Fruit fly (Drosophila melanogaster): ENCODE data around the gene wor.
A peak's percentile ranks its signal among the peaks of the same experiment; 100 is the strongest.

wor gene

DNA sequence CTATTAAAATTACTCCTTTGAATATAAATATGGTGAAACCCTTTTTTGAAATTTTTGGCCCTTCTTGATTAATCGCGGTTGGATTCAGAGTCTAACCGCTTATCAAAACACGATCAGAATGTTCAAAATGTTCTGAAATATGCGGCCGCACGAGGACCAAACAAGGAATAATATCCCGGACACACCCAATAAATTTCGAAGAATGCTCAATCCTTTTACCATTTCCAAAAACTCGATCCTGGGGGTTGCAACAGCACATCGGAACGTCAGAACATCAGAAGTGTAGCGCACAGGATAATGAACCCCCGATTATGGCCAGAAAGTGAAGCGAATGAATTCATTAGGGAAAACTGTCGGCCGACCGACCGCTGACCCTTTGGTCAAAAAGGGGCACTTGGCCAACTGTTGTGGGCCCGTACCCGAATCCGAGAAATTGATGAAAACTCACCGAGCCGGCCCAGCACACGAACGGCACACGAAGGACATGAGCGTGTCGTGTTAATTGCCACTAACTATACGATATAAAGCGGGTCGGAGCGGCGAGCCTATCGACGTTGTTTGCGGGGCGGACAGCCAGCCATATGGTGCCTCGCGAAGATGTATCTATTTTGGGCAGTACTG lies 45.2 kb upstream of the wor start (continued):
- TF ChIP-seq CG12236 (GFP tag; optimal IDR thresholded peaks at IDR 0.05) (no peak), disco-r (GFP tag; optimal IDR thresholded peaks at IDR 0.05) (no peak), Doc3 (GFP tag; IDR thresholded peaks at IDR 0.05; ENCODE audit: partially characterized antibody) (no peak), gt (GFP tag; IDR thresholded peaks at IDR 0.05) (no peak), ftz-f1 (GFP tag; optimal IDR thresholded peaks at IDR 0.05) (no peak), Deaf1 (tag; optimal IDR thresholded peaks at IDR 0.05) (peak; percentile 54), sens (GFP tag) (peak; percentile 58), Dip3 (GFP tag; optimal IDR thresholded peaks at IDR 0.05) (no peak), CG3726 (GFP tag; IDR thresholded peaks at IDR 0.05) (no peak), chn (GFP tag; optimal IDR thresholded peaks at IDR 0.05) (no peak), hkb (optimal IDR thresholded peaks at IDR 0.05) (no peak), hkb (GFP tag; IDR thresholded peaks at IDR 0.05) (no peak), pita (GFP tag; optimal IDR thresholded peaks at IDR 0.05) (no peak), Adf1 (GFP tag; IDR thresholded peaks at IDR 0.05) (no peak), CG12391 (tag; optimal IDR thresholded peaks at IDR 0.05) (no peak), en (GFP tag; optimal IDR thresholded peaks at IDR 0.05) (no peak), Sin3A (optimal IDR thresholded peaks at IDR 0.05) (no peak), Kr (GFP tag; optimal IDR thresholded peaks at IDR 0.05) (peak; percentile 93), kni (GFP tag; optimal IDR thresholded peaks at IDR 0.05) (peak; percentile 4), CG9437 (GFP tag; optimal IDR thresholded peaks at IDR 0.05) (no peak), CG2199 (GFP tag; IDR thresholded peaks at IDR 0.05) (0 out of 3 replicates have a peak, but pooled peaks have one; percentile 60), CG13624 (GFP tag; optimal IDR thresholded peaks at IDR 0.05) (no peak), Gsc (GFP tag; IDR thresholded peaks at IDR 0.05) (no peak), lab (GFP tag; optimal IDR thresholded peaks at IDR 0.05) (no peak), jumu (GFP tag; optimal IDR thresholded peaks at IDR 0.05) (no peak), CG1603 (tag; optimal IDR thresholded peaks at IDR 0.05) (no peak), CG2202 (tag; optimal IDR thresholded peaks at IDR 0.05) (no peak), CG12942 (GFP tag; optimal IDR thresholded peaks at IDR 0.05) (no peak), CG11696 (GFP tag; IDR thresholded peaks at IDR 0.05) (no peak), CG2129 (GFP tag; IDR thresholded peaks at IDR 0.05; ENCODE audit: partially characterized antibody) (no peak), dysf (GFP tag; IDR thresholded peaks at IDR 0.05) (no peak), Stat92E (GFP tag; optimal IDR thresholded peaks at IDR 0.05) (no peak), mirr (GFP tag; optimal IDR thresholded peaks at IDR 0.05) (no peak)

DNA sequence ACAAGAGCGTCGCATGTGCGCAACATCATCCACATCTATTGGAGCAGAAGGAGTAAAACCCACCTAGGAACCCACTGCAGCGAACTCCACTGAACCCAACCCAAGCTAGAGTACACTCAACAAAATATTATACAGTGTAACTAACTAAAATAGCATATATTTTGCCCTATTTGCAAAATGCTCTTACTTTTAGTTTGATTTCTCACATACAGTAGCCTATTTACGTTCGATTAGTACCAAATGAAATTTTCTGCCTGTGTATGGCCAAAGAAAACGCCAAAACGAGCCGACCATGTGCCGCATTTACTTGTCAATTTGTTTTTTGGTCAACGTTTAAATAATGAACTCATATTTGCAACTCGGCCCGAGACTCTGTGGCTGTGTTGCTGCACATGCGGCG lies 43.4 kb upstream of the wor start:
- TF ChIP-seq luna (GFP tag; optimal IDR thresholded peaks at IDR 0.05): no peak
- peak; percentile 69 for TF ChIP-seq Drgx (GFP tag; IDR thresholded peaks at IDR 0.05)
- peak; percentile 69 for TF ChIP-seq sens (GFP tag)

DNA sequence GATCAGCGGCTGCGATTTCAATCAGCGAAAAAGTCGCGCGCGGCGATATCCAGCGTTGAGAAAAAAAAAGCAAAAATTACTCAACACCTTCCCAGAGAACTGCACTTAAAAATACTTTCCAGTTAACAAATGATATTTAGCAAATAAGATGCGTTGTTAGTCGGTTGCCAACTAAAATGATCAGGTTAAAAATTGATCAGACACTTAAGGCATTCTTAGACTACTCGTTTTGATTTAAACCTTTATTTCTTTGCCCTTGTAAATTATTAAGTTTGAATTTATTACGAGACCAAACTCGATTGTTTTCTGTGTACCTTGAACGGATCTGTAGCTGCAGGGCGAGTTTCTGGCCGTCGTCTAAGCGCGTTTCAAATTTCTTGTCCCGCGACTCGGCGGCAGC lies 40.6 kb upstream of the wor start:
- TF ChIP-seq CG30020 (tag; optimal IDR thresholded peaks at IDR 0.05): no peak
- no peak for TF ChIP-seq CG4730 (GFP tag; IDR thresholded peaks at IDR 0.05)
- TF ChIP-seq row (GFP tag; IDR thresholded peaks at IDR 0.05): 0 out of 3 replicates have a peak, but pooled peaks have one; percentile 8
- no peak for TF ChIP-seq prd (optimal IDR thresholded peaks at IDR 0.05)
- 0 out of 3 replicates have a peak, but pooled peaks have one; percentile 27 for TF ChIP-seq prd (GFP tag; IDR thresholded peaks at IDR 0.05)
- peak in 1 of 3 experiments; percentile 41 for TF ChIP-seq lola (GFP tag; optimal IDR thresholded peaks at IDR 0.05)
- TF ChIP-seq gem (tag; optimal IDR thresholded peaks at IDR 0.05): peak; percentile 37
- peak; percentile 46 for TF ChIP-seq dmrt11E (tag; optimal IDR thresholded peaks at IDR 0.05)
- peak; percentile 18 for TF ChIP-seq unpg (GFP tag; optimal IDR thresholded peaks at IDR 0.05)
- peak; percentile 72 for TF ChIP-seq Drgx (GFP tag; IDR thresholded peaks at IDR 0.05)
- TF ChIP-seq CG2712 (tag; optimal IDR thresholded peaks at IDR 0.05): peak; percentile 18
- peak; percentile 15 for TF ChIP-seq CG15696 (tag; optimal IDR thresholded peaks at IDR 0.05)
- TF ChIP-seq bsh (GFP tag; optimal IDR thresholded peaks at IDR 0.05): peak; percentile 9 to 23
- no peak for TF ChIP-seq ro (GFP tag; IDR thresholded peaks at IDR 0.05)
- peak; percentile 1 for TF ChIP-seq CG11504 (tag; optimal IDR thresholded peaks at IDR 0.05)
- no peak for TF ChIP-seq Hr39 (optimal IDR thresholded peaks at IDR 0.05)
- TF ChIP-seq CG4282 (GFP tag; optimal IDR thresholded peaks at IDR 0.05): no peak

Data from whole organism, embryonic.